Worm (Caenorhabditis elegans) whole organism, dauer: Measurements from ENCODE around the gene W08E12.5.

Source experiments
- unc-62 ChIP-seq: sonication (generic microtip); optimal IDR thresholded peaks from 2 replicates; lab custom pipeline; 2017; ENCODE audit warnings: missing biosample characterization, missing genetic modification reagents, missing genetic modification characterization

The W08E12.5 gene

ce11 chrIV:3338176-3338575, 37.6 kb downstream of the W08E12.5 start:
- no peak for TF ChIP-seq unc-62

ce11 chrIV:3338676-3339075, 38.1 kb downstream of the W08E12.5 start, which contains the start of gene hrpa-1:
Gene hrpa-1 (minus strand): TSS chrIV:3338867.
- TF ChIP-seq unc-62: no peak

ce11 chrIV:3341170-3341569, 40.6 kb downstream of the W08E12.5 start, which contains the start of gene F42A6.2:
Gene F42A6.2 (plus strand): TSS chrIV:3341470.
- TF ChIP-seq unc-62: no peak

- TF ChIP-seq unc-62: no peak
Observed at ce11 chrIV:3345484-3345883, 44.9 kb downstream of the W08E12.5 start.

- TF ChIP-seq unc-62: no peak
Observed at ce11 chrIV:3348334-3348733, 47.7 kb downstream of the W08E12.5 start.

- no peak for TF ChIP-seq unc-62
Observed at ce11 chrIV:3349977-3350580, 49.5 kb downstream of the W08E12.5 start, which contains the start of gene elks-1. Gene elks-1 (minus strand): TSS chrIV:3350027.
